Fruit fly (Drosophila melanogaster) whole organism, embryonic: ENCODE data around the gene CG4629.

Source experiments
- Adf1 ChIP-seq: fragments of 200-800 bp; sonication (Bioruptor generic); IDR thresholded peaks from 2 replicates; pipeline ENCODE4 v1.3.6; 2022; ENCODE audit warnings: missing biosample characterization, missing genetic modification characterization
- Bteb2 ChIP-seq: fragments of 200-800 bp; sonication (Bioruptor generic); optimal IDR thresholded peaks from 2 replicates; lab custom pipeline; 2016; ENCODE audit warnings: missing biosample characterization, missing genetic modification characterization
- CG10565 ChIP-seq: fragments of 200-800 bp; sonication (Bioruptor generic); optimal IDR thresholded peaks from 3 replicates; lab custom pipeline; 2016; ENCODE audit warnings: missing biosample characterization, mild to moderate bottlenecking, missing genetic modification characterization
- CG10959 ChIP-seq: fragments of 200-800 bp; sonication (Bioruptor generic); IDR thresholded peaks from 2 replicates; pipeline ENCODE4 v1.3.6; 2022; ENCODE audit warnings: missing biosample characterization, missing genetic modification characterization
- CG11456 ChIP-seq: fragments of 200-800 bp; sonication (Bioruptor generic); IDR thresholded peaks from 3 replicates; pipeline ENCODE4 v1.3.6; 2022; ENCODE audit warnings: missing biosample characterization, missing genetic modification characterization
- CG12299 ChIP-seq: fragments of 200-800 bp; sonication (Bioruptor generic); optimal IDR thresholded peaks from 2 replicates; lab custom pipeline; 2018; ENCODE audit warnings: missing biosample characterization, mild to moderate bottlenecking, missing genetic modification characterization
- CG13123 ChIP-seq: fragments of 200-800 bp; sonication (Bioruptor generic); optimal IDR thresholded peaks from 2 replicates; lab custom pipeline; 2016; ENCODE audit warnings: missing biosample characterization, missing genetic modification characterization
- CG3163 ChIP-seq: fragments of 200-800 bp; sonication (Bioruptor generic); optimal IDR thresholded peaks from 3 replicates; lab custom pipeline; 2016; ENCODE audit warnings: missing biosample characterization, missing genetic modification characterization
- CG3838 ChIP-seq: fragments of 200-800 bp; sonication (Bioruptor generic); optimal IDR thresholded peaks from 3 replicates; lab custom pipeline; 2016; ENCODE audit warnings: missing biosample characterization, missing genetic modification characterization
- CG3847 ChIP-seq: fragments of 200-800 bp; sonication (Bioruptor generic); IDR thresholded peaks from 2 replicates; pipeline ENCODE4 v1.3.6; 2022; ENCODE audit warnings: missing biosample characterization, missing genetic modification characterization
- CG4328 ChIP-seq: fragments of 200-800 bp; sonication (Bioruptor generic); optimal IDR thresholded peaks from 3 replicates; lab custom pipeline; 2017; ENCODE audit warnings: missing biosample characterization, missing genetic modification reagents, missing genetic modification characterization
- CG6813 ChIP-seq: fragments of 200-800 bp; sonication (Bioruptor generic); optimal IDR thresholded peaks from 2 replicates; lab custom pipeline; 2017; ENCODE audit warnings: missing biosample characterization, missing genetic modification characterization, mild to moderate bottlenecking, moderate library complexity, missing genetic modification reagents
- CG6854 ChIP-seq: fragments of 200-800 bp; sonication (Bioruptor generic); optimal IDR thresholded peaks from 3 replicates; lab custom pipeline; 2017; ENCODE audit warnings: missing biosample characterization, mild to moderate bottlenecking, missing genetic modification characterization
- CG7556 ChIP-seq: fragments of 200-800 bp; sonication (Bioruptor generic); optimal IDR thresholded peaks from 2 replicates; lab custom pipeline; 2017; ENCODE audit warnings: missing biosample characterization, mild to moderate bottlenecking, missing genetic modification characterization
- CG7786 ChIP-seq: fragments of 200-800 bp; sonication (Bioruptor generic); optimal IDR thresholded peaks from 2 replicates; lab custom pipeline; 2016; ENCODE audit warnings: missing biosample characterization, missing genetic modification characterization
- CG9797 ChIP-seq: fragments of 200-800 bp; sonication (Bioruptor generic); optimal IDR thresholded peaks from 3 replicates; lab custom pipeline; 2018; ENCODE audit warnings: missing biosample characterization, mild to moderate bottlenecking, missing genetic modification characterization
- Camta ChIP-seq: fragments of 200-800 bp; sonication (Bioruptor generic); optimal IDR thresholded peaks from 2 replicates; lab custom pipeline; 2016; ENCODE audit warnings: missing biosample characterization, missing genetic modification characterization
- CkIIα-i1 ChIP-seq: fragments of 200-800 bp; sonication (Bioruptor generic); IDR thresholded peaks from 2 replicates; pipeline ENCODE4 v1.3.6; 2022; ENCODE audit warnings: missing biosample characterization, missing genetic modification characterization
- Gsc ChIP-seq: fragments of 200-800 bp; sonication (Bioruptor generic); IDR thresholded peaks from 2 replicates; pipeline ENCODE4 v1.3.6; 2022; ENCODE audit warnings: missing biosample characterization, missing genetic modification characterization
- Hey ChIP-seq: fragments of 200-800 bp; sonication (Bioruptor generic); optimal IDR thresholded peaks from 3 replicates; lab custom pipeline; 2018; ENCODE audit warnings: missing biosample characterization, mild to moderate bottlenecking, missing genetic modification characterization
- Hmx ChIP-seq: fragments of 200-800 bp; sonication (Bioruptor generic); optimal IDR thresholded peaks from 2 replicates; lab custom pipeline; 2016; ENCODE audit warnings: missing biosample characterization, missing genetic modification characterization
- Kr ChIP-seq: fragments of 200-800 bp; sonication (Bioruptor generic); optimal IDR thresholded peaks from 2 replicates; lab custom pipeline; 2017; ENCODE audit warnings: missing biosample characterization, mild to moderate bottlenecking, missing genetic modification characterization
- MTF-1 ChIP-seq: fragments of 200-800 bp; sonication (Bioruptor generic); optimal IDR thresholded peaks from 2 replicates; lab custom pipeline; 2018; ENCODE audit warnings: missing biosample characterization, mild to moderate bottlenecking, missing genetic modification characterization, borderline replicate concordance
- Med ChIP-seq: fragments of 200-800 bp; sonication (Bioruptor generic); peaks from one replicate; lab custom pipeline; 2016; ENCODE audit warnings: missing biosample characterization, missing genetic modification characterization, mild to moderate bottlenecking, inconsistent platforms, moderate library complexity
- Myb ChIP-seq: fragments of 200-800 bp; sonication (Bioruptor generic); optimal IDR thresholded peaks from 2 replicates; lab custom pipeline; 2016; ENCODE audit warnings: missing biosample characterization, missing genetic modification characterization
- NC2α ChIP-seq: fragments of 200-800 bp; sonication (Bioruptor generic); optimal IDR thresholded peaks from 2 replicates; lab custom pipeline; 2016; ENCODE audit warnings: missing biosample characterization, missing genetic modification characterization
- NC2β ChIP-seq: fragments of 200-800 bp; sonication (Bioruptor generic); optimal IDR thresholded peaks from 2 replicates; lab custom pipeline; 2016; ENCODE audit warnings: missing biosample characterization, missing genetic modification characterization
- Sry-β ChIP-seq: fragments of 200-800 bp; sonication (Bioruptor generic); optimal IDR thresholded peaks from 2 replicates; lab custom pipeline; 2018; ENCODE audit warnings: missing biosample characterization, mild to moderate bottlenecking, missing genetic modification characterization, moderate library complexity
- ac ChIP-seq: fragments of 200-800 bp; sonication (Bioruptor generic); optimal IDR thresholded peaks from 3 replicates; lab custom pipeline; 2017; ENCODE audit warnings: missing biosample characterization, mild to moderate bottlenecking, missing genetic modification characterization
- ash1 ChIP-seq: fragments of 200-800 bp; sonication (Bioruptor generic); optimal IDR thresholded peaks from 2 replicates; lab custom pipeline; 2018; ENCODE audit warnings: missing biosample characterization, mild to moderate bottlenecking, missing genetic modification characterization
- crc ChIP-seq: fragments of 200-800 bp; sonication (Bioruptor generic); optimal IDR thresholded peaks from 2 replicates; lab custom pipeline; 2016; ENCODE audit warnings: missing biosample characterization, missing genetic modification characterization
- da ChIP-seq: fragments of 200-800 bp; sonication (Bioruptor generic); optimal IDR thresholded peaks from 2 replicates; lab custom pipeline; 2016; ENCODE audit warnings: missing biosample characterization, missing genetic modification characterization
- disco-r ChIP-seq: fragments of 200-800 bp; sonication (Bioruptor generic); optimal IDR thresholded peaks from 2 replicates; lab custom pipeline; 2016; ENCODE audit warnings: missing biosample characterization, missing genetic modification characterization
- esg ChIP-seq: fragments of 200-800 bp; sonication (Bioruptor generic); conservative IDR thresholded peaks from 2 replicates; pipeline ENCODE4 v1.3.6; 2022; ENCODE audit warnings: missing biosample characterization, missing genetic modification characterization
- ewg ChIP-seq: fragments of 200-800 bp; sonication (Bioruptor generic); optimal IDR thresholded peaks from 3 replicates; lab custom pipeline; 2017; ENCODE audit warnings: mild to moderate bottlenecking, missing biosample characterization, missing genetic modification reagents, missing genetic modification characterization
- ftz-f1 ChIP-seq: fragments of 200-800 bp; sonication (Bioruptor generic); optimal IDR thresholded peaks from 2 replicates; lab custom pipeline; 2016; ENCODE audit warnings: missing biosample characterization, missing genetic modification characterization
- gce ChIP-seq: fragments of 200-800 bp; sonication (Bioruptor generic); IDR thresholded peaks from 3 replicates; pipeline ENCODE4 v1.3.6; 2022; ENCODE audit warnings: missing biosample characterization, missing genetic modification characterization
- gro ChIP-seq: fragments of 200-800 bp; sonication (Bioruptor generic); optimal IDR thresholded peaks from 2 replicates; lab custom pipeline; 2016; ENCODE audit warnings: missing biosample characterization, missing genetic modification characterization
- hb ChIP-seq: fragments of 200-800 bp; sonication (Bioruptor generic); IDR thresholded peaks from 3 replicates; pipeline ENCODE4 v1.3.6; 2022; ENCODE audit warnings: missing biosample characterization, missing genetic modification characterization; ENCODE audit not compliant: partially characterized antibody
- kah ChIP-seq: fragments of 200-800 bp; sonication (Bioruptor generic); optimal IDR thresholded peaks from 2 replicates; lab custom pipeline; 2018; ENCODE audit warnings: missing biosample characterization, mild to moderate bottlenecking, missing genetic modification characterization
- ken ChIP-seq: fragments of 200-800 bp; sonication (Bioruptor generic); IDR thresholded peaks from 3 replicates; pipeline ENCODE4 v1.3.6; 2022; ENCODE audit warnings: missing biosample characterization, missing genetic modification characterization
- lov ChIP-seq, 2 experiments: fragments of 200-800 bp in 1 of 2; fragments of >200 bp in 1 of 2; sonication (Bioruptor generic) in 1 of 2; IDR thresholded peaks in 1 of 2; optimal IDR thresholded peaks in 1 of 2; 2 replicates in 1 of 2; 3 replicates in 1 of 2; pipeline versions ENCODE4 v1.3.6 to Lab custom; 2017 to 2022; ENCODE audit warnings: missing biosample characterization in 1 of 2, missing genetic modification characterization in 1 of 2
- maf-S ChIP-seq: fragments of 200-800 bp; sonication (Bioruptor generic); optimal IDR thresholded peaks from 2 replicates; lab custom pipeline; 2016; ENCODE audit warnings: missing biosample characterization, missing genetic modification characterization
- nmo ChIP-seq: fragments of 200-800 bp; sonication (Bioruptor generic); optimal IDR thresholded peaks from 2 replicates; lab custom pipeline; 2018; ENCODE audit warnings: missing biosample characterization, mild to moderate bottlenecking, missing genetic modification characterization, moderate library complexity
- sc ChIP-seq, 3 experiments: fragments of >200 bp in 2 of 3; fragments of 200-800 bp in 1 of 3; sonication (Bioruptor generic) in 1 of 3; optimal IDR thresholded peaks; 2 replicates in 2 of 3; 3 replicates in 1 of 3; lab custom pipeline; 2017; ENCODE audit warnings: mild to moderate bottlenecking in 1 of 3, missing biosample characterization in 1 of 3, missing genetic modification characterization in 1 of 3, missing genetic modification reagents in 1 of 3
- seq ChIP-seq: fragments of 200-800 bp; sonication (Bioruptor generic); IDR thresholded peaks from 2 replicates; pipeline ENCODE4 v1.3.6; 2022; ENCODE audit warnings: missing biosample characterization, missing genetic modification characterization
- sisA ChIP-seq: fragments of 200-800 bp; sonication (Bioruptor generic); IDR thresholded peaks from 2 replicates; pipeline ENCODE4 v1.3.6; 2022; ENCODE audit warnings: missing biosample characterization, missing genetic modification characterization
- tin ChIP-seq: fragments of 200-800 bp; sonication (Bioruptor generic); optimal IDR thresholded peaks from 3 replicates; lab custom pipeline; 2016; ENCODE audit warnings: missing biosample characterization, missing genetic modification characterization
- tup ChIP-seq: fragments of 200-800 bp; sonication (Bioruptor generic); optimal IDR thresholded peaks from 2 replicates; lab custom pipeline; 2016; ENCODE audit warnings: missing biosample characterization, mild to moderate bottlenecking, missing genetic modification characterization, moderate library complexity

Gene CG4629

dm6 chr2L:1074180-1074864, 28.0 kb downstream of the CG4629 start:
- TF ChIP-seq NC2β (GFP tag; lab: Kevin White, UChicago), result peak; percentile 74
- TF ChIP-seq sc (optimal IDR thresholded peaks at IDR 0.05; lab: Kevin White, UChicago), result no peak
- peak; percentile 76 for TF ChIP-seq sc (GFP tag; optimal IDR thresholded peaks at IDR 0.05; lab: Kevin White, UChicago)
- TF ChIP-seq CkIIα-i1, result no peak
- TF ChIP-seq Myb (GFP tag; lab: Kevin White, UChicago), result peak; percentile 48
- peak; percentile 20 for TF ChIP-seq Sry-β (GFP tag; lab: Kevin White, UChicago)
- peak; percentile 76 for TF ChIP-seq Camta (GFP tag; lab: Kevin White, UChicago)
- TF ChIP-seq lov (optimal IDR thresholded peaks at IDR 0.05; lab: Kevin White, UChicago), result no peak
- peak; percentile 74; the same call in 1 of the 3 replicates for TF ChIP-seq lov (GFP tag; IDR thresholded peaks at IDR 0.05; lab: Robert Waterston, UW)
- peak; percentile 76 for TF ChIP-seq ewg (GFP tag; lab: Kevin White, UChicago)
- TF ChIP-seq tup (GFP tag; lab: Kevin White, UChicago), result no peak
- TF ChIP-seq ash1 (GFP tag; lab: Kevin White, UChicago), result no peak
- peak; percentile 75 for TF ChIP-seq tin
- TF ChIP-seq ftz-f1, result no peak
- peak; percentile 71 for TF ChIP-seq CG12299 (tag; lab: Kevin White, UChicago)
- peak; percentile 89 for TF ChIP-seq Med
- no peak for TF ChIP-seq hb
- TF ChIP-seq CG11456, result peak; percentile 67; the same call in 1 of the 3 replicates
- peak; percentile 19 for TF ChIP-seq CG13123 (GFP tag; lab: Kevin White, UChicago)
- TF ChIP-seq ken, result peak; percentile 77; the same call in 2 of the 3 replicates
- peak; percentile 59; the same call in 1 of the 2 replicates for TF ChIP-seq seq (GFP tag; lab: Robert Waterston, UW)
- TF ChIP-seq gro (GFP tag; lab: Kevin White, UChicago), result no peak
- 0 out of 2 replicates have a peak, but pooled peaks have one; percentile 39 for TF ChIP-seq CG10959 (GFP tag; lab: Robert Waterston, UW)
- peak; percentile 50 for TF ChIP-seq CG7786
- peak; percentile 57 for TF ChIP-seq MTF-1 (GFP tag; lab: Kevin White, UChicago)
- TF ChIP-seq kah (GFP tag; lab: Kevin White, UChicago), result peak; percentile 52
- TF ChIP-seq CG7556, result peak; percentile 79
- TF ChIP-seq CG10565 (GFP tag; lab: Kevin White, UChicago), result no peak
- TF ChIP-seq CG6854 (GFP tag; lab: Kevin White, UChicago), result peak; percentile 25
- TF ChIP-seq Bteb2 (GFP tag; lab: Kevin White, UChicago), result peak; percentile 67
- TF ChIP-seq CG3847 (GFP tag; lab: Robert Waterston, UW), result peak; percentile 53
- no peak for TF ChIP-seq Hmx
- TF ChIP-seq CG3163 (GFP tag; lab: Kevin White, UChicago), result peak; percentile 6
- peak; percentile 78 for TF ChIP-seq esg (GFP tag; lab: Robert Waterston, UW)
- TF ChIP-seq ac (GFP tag; lab: Kevin White, UChicago), result peak; percentile 55
- TF ChIP-seq CG9797 (GFP tag; lab: Kevin White, UChicago), result no peak
- TF ChIP-seq sisA (GFP tag; lab: Robert Waterston, UW), result peak; percentile 70
- TF ChIP-seq Gsc, result peak; percentile 38; the same call in 1 of the 2 replicates
- TF ChIP-seq da (GFP tag; lab: Kevin White, UChicago), result no peak
- TF ChIP-seq CG4328 (GFP tag; lab: Kevin White, UChicago), result peak; percentile 41
- TF ChIP-seq NC2α (GFP tag; lab: Kevin White, UChicago), result peak; percentile 52
- TF ChIP-seq nmo (GFP tag; lab: Kevin White, UChicago), result peak; percentile 91
- TF ChIP-seq CG6813 (GFP tag; lab: Kevin White, UChicago), result peak; percentile 80
- TF ChIP-seq Adf1, result no peak
- TF ChIP-seq disco-r, result peak; percentile 47
- peak; percentile 27 for TF ChIP-seq CG3838 (GFP tag; lab: Kevin White, UChicago)
- no peak for TF ChIP-seq Hey (tag; lab: Kevin White, UChicago)
- TF ChIP-seq gce, result 0 out of 3 replicates have a peak, but pooled peaks have one; percentile 58
- TF ChIP-seq maf-S (GFP tag; lab: Kevin White, UChicago), result no peak
- TF ChIP-seq Kr (GFP tag; lab: Kevin White, UChicago), result no peak
- peak; percentile 56 for TF ChIP-seq crc (GFP tag; lab: Kevin White, UChicago)
